Worm (Caenorhabditis elegans): Measurements from ENCODE around the gene str-255.

str-255 gene

ce11 chrV:2163735-2164134, at the start of gene str-255:
TSS of gene str-255 (minus strand) at chrV:2163835.
- TF ChIP-seq unc-62 (GFP tag; optimal IDR thresholded peaks at IDR 0.05): no peak

DNA sequence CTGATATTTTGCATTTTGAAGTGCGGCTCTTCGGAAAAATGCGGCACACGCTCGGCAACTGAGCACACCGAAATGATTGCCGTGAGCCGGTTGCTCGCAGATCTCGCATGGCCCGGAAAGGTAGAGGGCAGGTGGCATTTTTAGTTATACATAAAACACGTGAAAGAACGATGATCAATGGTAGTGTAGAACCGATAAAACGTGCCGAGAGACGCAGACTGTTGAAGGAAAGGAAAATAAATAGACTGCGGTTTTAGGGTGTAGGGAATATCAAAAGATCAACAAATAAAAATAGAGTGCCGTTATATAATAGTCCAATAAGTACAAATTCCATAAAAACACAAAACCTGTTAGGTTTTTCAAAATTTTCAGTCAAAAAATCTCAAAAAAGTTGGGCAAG, 48.3 kb upstream of the str-255 start, which contains the start of gene nhr-133:
nhr-133 (minus strand) TSS at position 183 of the 400 bp plus-strand sequence.
- no peak for TF ChIP-seq unc-62 (GFP tag; optimal IDR thresholded peaks at IDR 0.05)

ce11 chrV:2207527-2207926, 43.9 kb upstream of the str-255 start:
- TF ChIP-seq unc-62 (GFP tag; optimal IDR thresholded peaks at IDR 0.05): no peak

ce11 chrV:2206801-2207200, 43.2 kb upstream of the str-255 start, which contains the start of gene svh-11:
TSS of gene svh-11 (plus strand) at chrV:2207101.
- TF ChIP-seq unc-62 (GFP tag; optimal IDR thresholded peaks at IDR 0.05): no peak

DNA sequence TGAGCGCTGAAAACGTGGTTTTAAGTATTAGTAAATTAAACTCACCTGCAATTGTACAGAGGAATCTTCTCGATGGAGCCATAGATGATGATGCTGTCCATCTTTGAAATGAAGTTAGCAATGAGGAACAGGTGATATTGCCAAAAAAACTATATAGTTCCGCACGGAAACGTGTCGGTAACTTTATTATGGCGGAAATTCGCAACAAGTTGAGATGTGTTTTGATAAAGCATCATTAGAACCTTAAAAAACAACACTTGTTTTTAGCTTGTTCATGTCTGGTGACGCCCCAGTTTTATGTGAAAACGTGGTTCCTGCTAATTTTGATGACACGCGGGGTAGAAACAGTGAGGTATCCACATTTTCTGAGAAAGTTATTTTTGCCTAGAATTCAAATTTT, 42.5 kb upstream of the str-255 start, which contains the start of gene srt-40:
srt-40 (minus strand) TSS at position 101 of the 400 bp plus-strand sequence.
- TF ChIP-seq unc-62 (GFP tag; optimal IDR thresholded peaks at IDR 0.05): no peak

DNA sequence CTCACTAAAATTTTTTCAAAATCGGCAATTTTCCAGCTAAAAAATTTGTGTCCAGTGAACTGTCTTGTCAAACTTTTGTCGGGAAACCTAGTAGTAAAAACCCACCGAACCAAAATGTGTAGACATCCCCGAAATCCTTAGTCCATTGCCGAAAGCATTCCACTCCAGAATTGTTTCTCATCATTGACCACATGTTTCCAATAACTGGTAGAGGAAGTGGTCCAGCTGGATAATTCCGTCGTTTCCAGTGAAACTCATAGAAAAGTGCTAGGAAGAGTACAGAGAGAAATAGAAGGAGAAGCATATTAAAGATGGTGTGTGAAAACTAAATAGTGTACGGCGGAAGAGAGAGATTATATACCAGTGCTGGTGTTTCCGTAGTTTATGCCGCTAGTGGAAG, 40.4 kb upstream of the str-255 start, which contains the start of gene cyp-33C12:
cyp-33C12 (minus strand) TSS at position 321 of the 400 bp plus-strand sequence.
- TF ChIP-seq unc-62 (GFP tag; optimal IDR thresholded peaks at IDR 0.05): no peak

ce11 chrV:2201240-2201639, 37.6 kb upstream of the str-255 start, which contains the start of gene cyp-32B1:
TSS of gene cyp-32B1 (minus strand) at chrV:2201415.
- no peak for TF ChIP-seq unc-62 (GFP tag; optimal IDR thresholded peaks at IDR 0.05)

ce11 chrV:2200402-2200801, 36.8 kb upstream of the str-255 start:
- TF ChIP-seq unc-62 (GFP tag; optimal IDR thresholded peaks at IDR 0.05): no peak

- TF ChIP-seq unc-62 (GFP tag; optimal IDR thresholded peaks at IDR 0.05): no peak
Observed at ce11 chrV:2199594-2199993, 36.0 kb upstream of the str-255 start.

DNA sequence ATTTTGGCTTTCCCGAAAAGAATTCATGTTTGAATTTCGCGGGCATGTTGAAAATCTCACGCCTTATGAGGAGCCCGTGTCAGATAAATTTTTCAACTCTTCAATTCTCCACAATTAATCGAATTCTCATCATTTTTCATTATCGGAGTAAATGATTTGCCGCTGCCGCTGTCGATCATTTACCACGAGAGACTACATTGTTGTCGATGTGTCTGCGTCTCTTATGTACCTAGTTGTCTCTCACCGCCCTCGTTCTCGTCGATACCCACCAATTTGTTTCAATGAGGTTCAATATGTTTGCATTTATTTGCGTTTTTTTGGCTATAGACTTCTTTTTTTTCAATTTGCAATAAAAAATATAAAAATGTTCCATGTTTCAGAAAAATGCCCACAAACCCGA, 28.5 kb upstream of the str-255 start, which contains the start of gene nhr-13:
nhr-13 (plus strand) TSS at position 369 of the 400 bp plus-strand sequence.
- TF ChIP-seq unc-62 (GFP tag; optimal IDR thresholded peaks at IDR 0.05): no peak

DNA sequence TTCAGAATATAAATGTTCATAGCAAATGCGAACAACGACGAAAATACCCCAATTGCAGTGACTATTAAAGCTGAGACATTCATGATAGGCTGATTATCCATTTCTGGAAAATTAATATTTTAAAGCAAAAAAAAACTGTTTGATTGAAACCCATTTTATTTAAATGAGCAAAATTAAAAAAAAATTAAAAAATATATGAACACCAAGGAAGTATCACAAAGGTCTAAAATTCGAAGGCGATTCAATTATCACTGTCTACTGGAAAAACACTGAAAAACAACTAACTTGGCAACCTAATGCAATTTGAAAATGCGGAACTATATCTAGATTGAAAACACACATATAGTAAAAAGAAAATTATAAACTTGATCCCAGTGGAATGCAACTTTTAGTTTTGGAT, 27.5 kb upstream of the str-255 start, which contains the start of gene srbc-42:
srbc-42 (minus strand) TSS at position 101 of the 400 bp plus-strand sequence.
- no peak for TF ChIP-seq unc-62 (GFP tag; optimal IDR thresholded peaks at IDR 0.05)

- no peak for TF ChIP-seq unc-62 (GFP tag; optimal IDR thresholded peaks at IDR 0.05)
Observed at ce11 chrV:2190383-2190782, 26.7 kb upstream of the str-255 start.

DNA sequence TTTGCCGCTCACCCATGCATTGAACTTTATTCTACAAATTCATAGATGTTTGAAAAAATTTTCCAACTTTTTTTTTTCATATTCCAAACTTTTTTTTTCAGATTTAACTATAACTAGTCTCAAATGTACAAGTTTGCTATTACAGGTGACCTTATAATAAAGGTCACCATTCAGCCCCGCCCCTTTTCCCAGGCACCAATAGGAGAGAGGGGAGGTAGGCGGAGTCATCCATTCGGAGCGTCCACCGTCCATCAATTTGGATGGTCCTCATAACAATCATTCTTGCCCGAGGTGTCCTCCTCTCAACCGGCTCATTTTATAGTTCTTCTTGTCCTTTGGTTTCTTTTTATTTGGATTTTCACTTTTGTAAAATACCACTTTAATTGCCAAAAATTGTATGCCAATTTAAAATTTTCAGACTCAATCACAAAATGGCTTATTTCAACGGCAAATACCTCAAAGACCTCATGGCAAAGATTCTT, 24.3 kb upstream of the str-255 start, which contains the start of gene Y5H2B.3:
Y5H2B.3 (plus strand) TSS at position 432 of the 482 bp plus-strand sequence.
- TF ChIP-seq unc-62 (GFP tag; optimal IDR thresholded peaks at IDR 0.05): no peak

DNA sequence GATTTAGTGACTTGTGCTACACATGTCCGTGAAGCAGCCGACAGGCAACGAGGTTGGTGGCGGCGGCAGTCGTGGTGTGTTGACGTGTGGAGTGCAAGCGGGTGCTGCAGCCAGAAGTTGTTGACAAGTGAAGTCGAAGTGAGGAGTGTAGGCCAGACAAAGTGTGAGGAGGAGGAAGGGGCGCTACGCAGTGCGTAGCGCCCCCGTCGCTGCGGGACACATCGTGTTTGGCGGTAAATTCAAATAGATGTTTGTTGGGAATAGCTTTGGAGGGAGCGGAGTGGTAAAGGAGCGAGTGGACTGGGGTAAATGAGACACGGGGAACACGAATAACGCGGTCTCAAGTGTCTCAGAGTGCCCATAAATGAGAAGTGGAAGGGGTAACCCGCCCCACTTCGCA, 21.9 kb upstream of the str-255 start:
- TF ChIP-seq unc-62 (GFP tag; optimal IDR thresholded peaks at IDR 0.05): no peak

ce11 chrV:2183162-2183561, 19.5 kb upstream of the str-255 start, which contains the start of gene cyp-33C2:
TSS of gene cyp-33C2 (plus strand) at chrV:2183488.
- TF ChIP-seq unc-62 (GFP tag; optimal IDR thresholded peaks at IDR 0.05): no peak

DNA sequence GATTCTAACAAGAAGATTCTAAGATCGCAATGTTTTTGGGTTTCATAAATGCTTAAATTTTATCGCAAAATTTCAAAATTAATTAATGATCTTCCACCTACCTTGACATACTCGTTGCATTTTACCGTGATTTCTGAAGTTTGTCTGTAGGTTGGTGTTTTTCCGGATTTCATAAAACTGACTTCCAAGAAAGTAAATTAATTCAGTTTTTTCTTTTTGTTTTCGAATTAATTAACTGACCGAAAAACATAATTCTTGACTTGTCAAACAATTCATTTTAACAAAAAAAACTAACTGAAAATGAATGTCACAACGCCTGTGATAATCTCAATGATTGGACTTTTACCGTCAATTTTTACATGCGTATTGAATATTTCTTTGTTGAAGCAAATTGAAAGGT, 18.1 kb upstream of the str-255 start, which contains the start of gene srbc-16:
srbc-16 (plus strand) TSS at position 301 of the 400 bp plus-strand sequence.
- TF ChIP-seq unc-62 (GFP tag; optimal IDR thresholded peaks at IDR 0.05): no peak

DNA sequence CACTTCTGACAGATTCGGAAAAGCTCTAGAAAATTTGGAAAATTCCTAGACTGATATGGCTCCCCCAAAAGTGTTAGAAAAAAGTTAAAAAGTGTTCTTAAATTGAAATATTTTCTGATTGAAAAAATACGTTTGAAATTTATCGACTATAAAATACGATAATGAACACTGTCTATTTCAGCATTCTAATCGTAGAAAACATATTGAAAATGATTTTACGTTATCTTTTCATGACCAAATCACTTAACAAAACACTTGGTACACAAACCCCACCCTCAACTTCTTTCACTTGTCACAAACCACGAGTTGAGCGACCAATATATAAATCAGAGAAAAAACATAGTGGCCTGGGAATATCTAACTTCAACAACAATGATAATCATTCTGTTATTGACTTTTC, 15.6 kb upstream of the str-255 start, which contains the start of gene cyp-33C1:
cyp-33C1 (plus strand) TSS at position 301 of the 400 bp plus-strand sequence.
- no peak for TF ChIP-seq unc-62 (GFP tag; optimal IDR thresholded peaks at IDR 0.05)
